Worm (Caenorhabditis elegans) whole organism, L2 larva: ENCODE data around the gene B0303.4.

Source experiments
- C34F6.9 ChIP-seq: fragments of 150-350 bp; optimal IDR thresholded peaks from 2 replicates; lab custom pipeline; 2014; ENCODE audit warnings: missing biosample characterization, missing genetic modification characterization
- F13H6.1 ChIP-seq: sonication (generic microtip); optimal IDR thresholded peaks from 2 replicates; lab custom pipeline; 2016; ENCODE audit warnings: missing genetic modification characterization, missing compliant biosample characterization
- R02D3.7 ChIP-seq: fragments of 150-350 bp; optimal IDR thresholded peaks from 2 replicates; lab custom pipeline; 2014; ENCODE audit warnings: missing biosample characterization, missing genetic modification characterization
- ZK546.5 ChIP-seq: sonication (generic microtip); optimal IDR thresholded peaks from 2 replicates; lab custom pipeline; 2017; ENCODE audit warnings: missing biosample characterization, missing genetic modification characterization
- lin-39 ChIP-seq: fragments of 150-350 bp; optimal IDR thresholded peaks from 2 replicates; lab custom pipeline; 2014; ENCODE audit warnings: missing biosample characterization, missing genetic modification reagents, missing genetic modification characterization
- nhr-129 ChIP-seq: fragments of 150-350 bp; optimal IDR thresholded peaks from 2 replicates; lab custom pipeline; 2014; ENCODE audit warnings: missing biosample characterization, missing genetic modification characterization
- nhr-237 ChIP-seq: fragments of 150-350 bp; optimal IDR thresholded peaks from 2 replicates; lab custom pipeline; 2014; ENCODE audit warnings: missing biosample characterization, missing genetic modification characterization
- ztf-4 ChIP-seq: fragments of 150-350 bp; optimal IDR thresholded peaks from 2 replicates; lab custom pipeline; 2014; ENCODE audit warnings: missing biosample characterization, missing genetic modification characterization

ce11 chrIII:8648589-8648988, 41.1 kb upstream of the B0303.4 start, which contains the start of gene F22B7.3:
- no peak for TF ChIP-seq C34F6.9 (tag; lab: Kevin White, UChicago)
- no peak for TF ChIP-seq ZK546.5 (tag; lab: Kevin White, UChicago)
- no peak for TF ChIP-seq F13H6.1
- TF ChIP-seq nhr-129: no peak
- TF ChIP-seq ztf-4 (tag; lab: Kevin White, UChicago): no peak
- TF ChIP-seq lin-39 (tag; lab: Kevin White, UChicago): no peak
- no peak for TF ChIP-seq R02D3.7 (tag; lab: Kevin White, UChicago)
- no peak for TF ChIP-seq nhr-237
